Fruit fly (Drosophila melanogaster): ENCODE data around the gene CG8086.

CG8086 gene

dm6 chr2L:8212666-8213270, 44.5 kb downstream of the CG8086 start, which contains the start of the genes CG8372 and CG8360 (continued):
- TF ChIP-seq CG2120 (GFP tag; optimal IDR thresholded peaks at IDR 0.05) (peak; percentile 99), dm (GFP tag; optimal IDR thresholded peaks at IDR 0.05) (peak; percentile 98), esg (GFP tag; conservative IDR thresholded peaks at IDR 0.05) (peak; percentile 99), ATbp (GFP tag; optimal IDR thresholded peaks at IDR 0.05) (peak; percentile 98), btn (GFP tag; optimal IDR thresholded peaks at IDR 0.05) (peak; percentile 98), Oaz (GFP tag; IDR thresholded peaks at IDR 0.05) (peak; percentile 98), CG15601 (tag; optimal IDR thresholded peaks at IDR 0.05) (peak; percentile 97), CG10979 (tag; optimal IDR thresholded peaks at IDR 0.05) (peak; percentile 98), Fer2 (tag; optimal IDR thresholded peaks at IDR 0.05) (peak; percentile 96), kah (GFP tag; optimal IDR thresholded peaks at IDR 0.05) (peak; percentile 93), lov (optimal IDR thresholded peaks at IDR 0.05) (no peak), lov (GFP tag; IDR thresholded peaks at IDR 0.05) (peak; percentile 99), dati (GFP tag; IDR thresholded peaks at IDR 0.05) (peak; percentile 99), dmrt11E (tag; optimal IDR thresholded peaks at IDR 0.05) (peak; percentile 95), dysf (GFP tag; IDR thresholded peaks at IDR 0.05) (peak; percentile 99), fru (optimal IDR thresholded peaks at IDR 0.05) (no peak), CG3163 (GFP tag; optimal IDR thresholded peaks at IDR 0.05) (peak; percentile 94), NfI (GFP tag; optimal IDR thresholded peaks at IDR 0.05) (peak; percentile 99), sd (tag; optimal IDR thresholded peaks at IDR 0.05) (peak; percentile 94), otp (GFP tag; IDR thresholded peaks at IDR 0.05) (peak; percentile 99), CG17612 (GFP tag; IDR thresholded peaks at IDR 0.05) (peak; percentile 97), eyg (GFP tag; optimal IDR thresholded peaks at IDR 0.05) (peak; percentile 99), CG6791 (GFP tag; IDR thresholded peaks at IDR 0.05; ENCODE audit: partially characterized antibody) (0 out of 3 replicates have a peak, but pooled peaks have one; percentile 25), MBD-R2 (GFP tag; IDR thresholded peaks at IDR 0.05) (peak; percentile 100), HmgD (GFP tag; optimal IDR thresholded peaks at IDR 0.05) (peak; percentile 99), wdn (GFP tag; IDR thresholded peaks at IDR 0.05) (peak; percentile 97), CG5245 (GFP tag; optimal IDR thresholded peaks at IDR 0.05) (peak; percentile 99), fd64A (GFP tag; optimal IDR thresholded peaks at IDR 0.05) (peak; percentile 96), CG32767 (GFP tag; IDR thresholded peaks at IDR 0.05) (peak; percentile 98), corto (GFP tag; optimal IDR thresholded peaks at IDR 0.05) (peak; percentile 99), CG12942 (GFP tag; optimal IDR thresholded peaks at IDR 0.05) (peak; percentile 99), Ada2b (GFP tag; IDR thresholded peaks at IDR 0.05) (peak; percentile 99), al (GFP tag; IDR thresholded peaks at IDR 0.05) (peak; percentile 98), CG30020 (tag; optimal IDR thresholded peaks at IDR 0.05) (peak; percentile 87), gsb-n (tag; optimal IDR thresholded peaks at IDR 0.05) (peak; percentile 95), pita (GFP tag; optimal IDR thresholded peaks at IDR 0.05) (no peak), CG4328 (GFP tag; optimal IDR thresholded peaks at IDR 0.05) (peak; percentile 97), CG31224 (GFP tag; IDR thresholded peaks at IDR 0.05) (peak; percentile 97), BtbVII (GFP tag; optimal IDR thresholded peaks at IDR 0.05) (peak; percentile 98)

DNA sequence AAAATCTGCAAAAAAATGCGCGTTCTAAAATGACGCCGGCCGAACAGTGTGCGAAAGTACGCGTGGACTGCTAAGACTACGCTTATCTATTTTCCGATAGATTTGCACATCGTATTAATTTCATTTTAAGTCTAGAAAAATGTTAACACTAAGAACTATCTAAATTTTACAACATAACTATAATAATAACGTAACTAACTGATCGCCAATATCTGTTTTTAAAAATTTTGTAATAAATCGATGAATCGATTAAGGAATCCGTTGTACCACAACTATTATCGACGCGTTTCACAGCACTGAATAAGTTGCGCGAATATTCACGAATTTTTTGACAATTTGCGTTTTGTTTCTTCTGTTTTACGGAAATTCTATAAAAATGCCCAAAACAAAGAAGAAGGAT, 46.2 kb downstream of the CG8086 start, which contains the start of gene Ssb-c31a:
Gene Ssb-c31a, plus strand, starts transcription at position 278 of the 400 bp plus-strand sequence.
- TF ChIP-seq PHDP (tag; optimal IDR thresholded peaks at IDR 0.05) (peak; percentile 43), CG8290 (GFP tag; optimal IDR thresholded peaks at IDR 0.05) (peak; percentile 71), CG8290 (tag; optimal IDR thresholded peaks at IDR 0.05) (peak; percentile 54 to 61), chn (GFP tag; optimal IDR thresholded peaks at IDR 0.05) (peak; percentile 52), CG4424 (GFP tag; optimal IDR thresholded peaks at IDR 0.05) (peak; percentile 39), CG10431 (GFP tag; optimal IDR thresholded peaks at IDR 0.05) (peak; percentile 6), tx (GFP tag; optimal IDR thresholded peaks at IDR 0.05) (peak; percentile 20), Atf-2 (GFP tag; optimal IDR thresholded peaks at IDR 0.05) (peak; percentile 51), lov (optimal IDR thresholded peaks at IDR 0.05) (no peak), lov (GFP tag; IDR thresholded peaks at IDR 0.05) (no peak), CG14860 (GFP tag; IDR thresholded peaks at IDR 0.05; ENCODE audit: partially characterized antibody) (peak; percentile 47; the same call in 1 of the 3 replicates), CG10565 (GFP tag; optimal IDR thresholded peaks at IDR 0.05) (no peak), B-H2 (GFP tag; optimal IDR thresholded peaks at IDR 0.05) (peak; percentile 86), CG3838 (GFP tag; optimal IDR thresholded peaks at IDR 0.05) (no peak), maf-S (GFP tag; optimal IDR thresholded peaks at IDR 0.05) (peak; percentile 51), CG12236 (GFP tag; optimal IDR thresholded peaks at IDR 0.05) (no peak)

All from whole organism, embryonic.